Worm (Caenorhabditis elegans) whole organism, L4 larva: ENCODE data around the gene F47E1.2.

ENCODE experiments used
- ama-1 ChIP-seq: fragments of 150-350 bp; optimal IDR thresholded peaks from 2 replicates; lab custom pipeline; 2014; ENCODE audit warnings: inconsistent platforms, mixed read lengths
- ceh-82 ChIP-seq: sonication (generic microtip); optimal IDR thresholded peaks from 2 replicates; lab custom pipeline; 2017; ENCODE audit warnings: missing biosample characterization, missing genetic modification characterization
- lir-3 ChIP-seq: sonication (generic microtip); optimal IDR thresholded peaks from 2 replicates; lab custom pipeline; 2016; ENCODE audit warnings: mild to moderate bottlenecking, missing genetic modification characterization, missing compliant biosample characterization
- set-16 ChIP-seq: fragments of 200-800 bp; sonication (Bioruptor generic); IDR thresholded peaks from 2 replicates; pipeline ENCODE4 v1.3.6; 2022; ENCODE audit warnings: missing genetic modification reagents, missing genetic modification characterization, missing compliant biosample characterization
- snpc-4 ChIP-seq: fragments of 150-350 bp; optimal IDR thresholded peaks from 2 replicates; lab custom pipeline; 2014; ENCODE audit warnings: missing biosample characterization, missing genetic modification characterization
- unc-39 ChIP-seq: sonication (generic microtip); optimal IDR thresholded peaks from 2 replicates; lab custom pipeline; 2017; ENCODE audit warnings: missing biosample characterization, missing genetic modification characterization

DNA sequence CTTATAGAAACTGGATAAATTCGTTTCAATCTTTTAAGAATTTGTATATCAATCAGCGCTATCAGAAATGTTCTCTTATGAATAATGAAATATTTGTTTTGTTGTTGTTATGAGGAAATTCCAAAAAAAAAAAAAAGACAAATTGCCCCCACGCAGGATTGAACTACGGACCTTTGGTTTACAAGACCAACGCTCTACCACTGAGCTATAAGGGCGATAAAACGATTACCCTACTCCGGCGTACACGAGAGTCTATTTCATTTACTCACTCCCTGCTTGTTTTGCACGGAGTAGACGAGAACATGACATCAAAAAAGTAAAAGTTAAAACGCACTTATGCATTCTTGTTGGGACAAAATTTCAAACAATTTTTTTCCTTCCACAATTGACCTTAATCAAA is 33.2 kb upstream of the F47E1.2 start:
- TF ChIP-seq ceh-82: no peak
- TF ChIP-seq unc-39 (tag; lab: Kevin White, UChicago): no peak
- no peak for TF ChIP-seq ama-1 (lab: Kevin White, UChicago)
- peak; percentile 86 for TF ChIP-seq lir-3 (tag; lab: Kevin White, UChicago)
- TF ChIP-seq snpc-4 (tag; lab: Kevin White, UChicago): no peak
- TF ChIP-seq set-16: no peak
